Worm (Caenorhabditis elegans) whole organism, late embryonic: ENCODE data around the gene bre-3.

Experiments
- F13H6.1 ChIP-seq: sonication (generic microtip); optimal IDR thresholded peaks from 2 replicates; lab custom pipeline; 2016; ENCODE audit warnings: missing genetic modification characterization, missing compliant biosample characterization
- ahr-1 ChIP-seq: sonication (generic microtip); optimal IDR thresholded peaks from 2 replicates; lab custom pipeline; 2016; ENCODE audit warnings: missing genetic modification characterization, missing compliant biosample characterization
- ama-1 ChIP-seq: fragments of 150-350 bp; optimal IDR thresholded peaks from 2 replicates; lab custom pipeline; 2014
- ceh-14 ChIP-seq: sonication (generic microtip); optimal IDR thresholded peaks from 2 replicates; lab custom pipeline; 2016; ENCODE audit warnings: missing genotype, missing genetic modification characterization, missing compliant biosample characterization
- ceh-24 ChIP-seq: sonication (generic microtip); optimal IDR thresholded peaks from 2 replicates; lab custom pipeline; 2016; ENCODE audit warnings: mild to moderate bottlenecking, missing genetic modification characterization, missing compliant biosample characterization
- ceh-30 ChIP-seq: fragments of 150-350 bp; optimal IDR thresholded peaks from 2 replicates; lab custom pipeline; 2014; ENCODE audit warnings: missing biosample characterization, missing genetic modification characterization
- ceh-34 ChIP-seq: sonication (generic microtip); optimal IDR thresholded peaks from 2 replicates; lab custom pipeline; 2016; ENCODE audit warnings: mild to moderate bottlenecking, missing genetic modification characterization, missing compliant biosample characterization
- fkh-10 ChIP-seq: fragments of 150-350 bp; optimal IDR thresholded peaks from 2 replicates; lab custom pipeline; 2014; ENCODE audit warnings: missing biosample characterization, missing genetic modification reagents, missing genetic modification characterization
- pha-2 ChIP-seq: sonication (generic microtip); optimal IDR thresholded peaks from 2 replicates; lab custom pipeline; 2017; ENCODE audit warnings: mild to moderate bottlenecking, missing genetic modification characterization, missing compliant biosample characterization
- pha-4 ChIP-seq: fragments of 150-350 bp; optimal IDR thresholded peaks from 2 replicates; lab custom pipeline; 2018; ENCODE audit warnings: missing biosample characterization, missing genetic modification reagents, missing genetic modification characterization
- zip-5 ChIP-seq: sonication (generic microtip); optimal IDR thresholded peaks from 2 replicates; lab custom pipeline; 2016; ENCODE audit warnings: missing genetic modification characterization, missing compliant biosample characterization

ce11 chrIII:9467095-9467494 is 18.2 kb downstream of the bre-3 start, which contains the start of gene baf-1:
- TF ChIP-seq ceh-24 (no peak), ceh-34 (tag; lab: Kevin White, UChicago) (no peak), pha-4 (tag; lab: Kevin White, UChicago) (no peak), ama-1 (lab: Kevin White, UChicago) (no peak), ceh-30 (tag; lab: Kevin White, UChicago) (no peak), ahr-1 (tag; lab: Kevin White, UChicago) (no peak), zip-5 (no peak), F13H6.1 (tag; lab: Kevin White, UChicago) (no peak), ceh-14 (tag; lab: Kevin White, UChicago) (no peak), fkh-10 (no peak), pha-2 (tag; lab: Kevin White, UChicago) (no peak)
